Worm (Caenorhabditis elegans): ENCODE measurements around the gene ecps-1.
A peak's percentile ranks its signal among the peaks of the same experiment; 100 is the strongest.
"Not testable (repeated sequence)": the region's sequence is repeated elsewhere in the genome, so short reads cannot be mapped to it uniquely, and the experiment has no call there.

The ecps-1 gene

DNA sequence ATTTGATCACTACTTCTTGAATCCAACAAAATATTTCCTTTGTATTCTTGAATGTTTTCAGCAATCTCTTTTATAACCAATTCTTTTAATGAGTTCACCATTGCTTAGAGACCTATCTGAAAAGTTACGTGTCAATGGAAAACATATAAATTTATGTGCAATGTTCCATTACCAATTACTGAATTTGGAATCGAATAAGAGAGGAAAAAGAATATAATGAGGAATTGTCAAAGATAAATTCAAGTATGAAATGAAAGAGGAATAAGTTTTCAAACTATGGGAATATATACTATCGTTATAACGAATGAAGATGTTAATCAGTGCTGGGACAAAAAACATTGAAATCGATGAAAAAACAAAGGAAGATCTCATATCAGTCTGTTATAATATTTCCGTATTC, 9.3 kb downstream of the ecps-1 start, which contains the start of gene H04D03.4:
Gene H04D03.4, minus strand, starts transcription at position 101 of the 400 bp plus-strand sequence.
- no peak for TF ChIP-seq nhr-28 (tag; optimal IDR thresholded peaks at IDR 0.05)
- TF ChIP-seq mab-5 (tag; optimal IDR thresholded peaks at IDR 0.05), result no peak
- TF ChIP-seq ceh-43 (GFP tag; optimal IDR thresholded peaks at IDR 0.05), result no peak
- no peak for TF ChIP-seq nhr-76 (tag; optimal IDR thresholded peaks at IDR 0.05)
- TF ChIP-seq elt-3 (tag; optimal IDR thresholded peaks at IDR 0.05), result no peak
- no peak for TF ChIP-seq pha-4 (tag; optimal IDR thresholded peaks at IDR 0.05)
- TF ChIP-seq blmp-1 (tag; optimal IDR thresholded peaks at IDR 0.05), result no peak
- TF ChIP-seq nhr-12 (tag; optimal IDR thresholded peaks at IDR 0.05), result no peak
- no peak for TF ChIP-seq sptf-1 (tag; optimal IDR thresholded peaks at IDR 0.05)
- no peak for TF ChIP-seq flh-1 (GFP tag; optimal IDR thresholded peaks at IDR 0.05)
- TF ChIP-seq snpc-4 (tag; optimal IDR thresholded peaks at IDR 0.05), result no peak
- no peak for TF ChIP-seq ham-2 (GFP tag; optimal IDR thresholded peaks at IDR 0.05)
- no peak for TF ChIP-seq mep-1 (tag; optimal IDR thresholded peaks at IDR 0.05)
- TF ChIP-seq ceh-83 (GFP tag; optimal IDR thresholded peaks at IDR 0.05), result no peak
- TF ChIP-seq elt-1 (tag; optimal IDR thresholded peaks at IDR 0.05; ENCODE audit: borderline replicate concordance, insufficient read depth), result no peak
- TF ChIP-seq nhr-2 (tag; optimal IDR thresholded peaks at IDR 0.05), result no peak
- TF ChIP-seq lin-13 (tag; optimal IDR thresholded peaks at IDR 0.05), result no peak
- TF ChIP-seq ceh-39 (tag; optimal IDR thresholded peaks at IDR 0.05), result no peak
- TF ChIP-seq lsy-2 (tag; optimal IDR thresholded peaks at IDR 0.05), result no peak

- TF ChIP-seq unc-120 (tag; optimal IDR thresholded peaks at IDR 0.05; ENCODE audit: poor library complexity, severe bottlenecking), result no peak
- no peak for TF ChIP-seq ces-1 (GFP tag; optimal IDR thresholded peaks at IDR 0.05)
- TF ChIP-seq unc-62 (GFP tag; optimal IDR thresholded peaks at IDR 0.05), result no peak
- no peak for TF ChIP-seq lsy-2 (tag; optimal IDR thresholded peaks at IDR 0.05)
- no peak for TF ChIP-seq mab-5 (tag; optimal IDR thresholded peaks at IDR 0.05)
- no peak for TF ChIP-seq ham-2 (GFP tag; optimal IDR thresholded peaks at IDR 0.05)
- TF ChIP-seq ceh-43 (GFP tag; optimal IDR thresholded peaks at IDR 0.05), result no peak
- no peak for TF ChIP-seq lin-13 (tag; optimal IDR thresholded peaks at IDR 0.05)
- no peak for TF ChIP-seq bed-3 (GFP tag; optimal IDR thresholded peaks at IDR 0.05)
- no peak for TF ChIP-seq nhr-237 (tag; optimal IDR thresholded peaks at IDR 0.05)
- no peak for TF ChIP-seq drap-1 (GFP tag; optimal IDR thresholded peaks at IDR 0.05)
These were observed 13.6 kb downstream of the ecps-1 start, which contains the start of gene H04D03.7 for ce11 chrIII:10446730-10447129. Gene H04D03.7 (minus strand): TSS chrIII:10446830.

ce11 chrIII:10442355-10443140, 17.8 kb downstream of the ecps-1 start, which contains the start of the genes H04D03.2 and ecps-2:
Gene H04D03.2 (minus strand): TSS chrIII:10442405.
Gene ecps-2 (plus strand): TSS chrIII:10443090.
- TF ChIP-seq ztf-11 (tag; optimal IDR thresholded peaks at IDR 0.05) (no peak), drap-1 (GFP tag; optimal IDR thresholded peaks at IDR 0.05) (no peak), nhr-12 (tag; optimal IDR thresholded peaks at IDR 0.05) (no peak)

DNA sequence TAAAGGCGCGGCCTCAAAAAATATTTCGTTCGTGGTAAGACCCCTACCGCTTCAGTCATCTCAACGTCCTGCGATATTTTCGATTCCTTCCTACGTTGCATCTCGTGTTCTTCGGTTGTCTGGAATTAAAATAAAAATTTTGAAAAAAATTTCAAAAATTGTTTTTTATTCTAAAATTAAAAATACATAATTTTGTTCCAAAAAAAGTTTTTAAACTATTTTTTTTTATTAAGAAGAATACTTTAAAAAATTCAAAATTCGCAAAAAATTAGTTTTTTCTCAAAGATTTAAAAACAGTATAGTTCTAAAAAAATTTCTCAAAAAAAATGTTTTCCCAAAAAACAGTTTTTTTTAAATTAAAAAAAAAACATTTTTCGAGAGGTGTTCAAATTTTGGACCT, 21.6 kb downstream of the ecps-1 start, which contains the start of gene H04D03.6:
Gene H04D03.6, minus strand, starts transcription at position 101 of the 400 bp plus-strand sequence.
- not testable (repeated sequence) for TF ChIP-seq ham-2 (GFP tag; optimal IDR thresholded peaks at IDR 0.05); sptf-1 (tag; optimal IDR thresholded peaks at IDR 0.05); elt-1 (tag; optimal IDR thresholded peaks at IDR 0.05; ENCODE audit: borderline replicate concordance, insufficient read depth)

DNA sequence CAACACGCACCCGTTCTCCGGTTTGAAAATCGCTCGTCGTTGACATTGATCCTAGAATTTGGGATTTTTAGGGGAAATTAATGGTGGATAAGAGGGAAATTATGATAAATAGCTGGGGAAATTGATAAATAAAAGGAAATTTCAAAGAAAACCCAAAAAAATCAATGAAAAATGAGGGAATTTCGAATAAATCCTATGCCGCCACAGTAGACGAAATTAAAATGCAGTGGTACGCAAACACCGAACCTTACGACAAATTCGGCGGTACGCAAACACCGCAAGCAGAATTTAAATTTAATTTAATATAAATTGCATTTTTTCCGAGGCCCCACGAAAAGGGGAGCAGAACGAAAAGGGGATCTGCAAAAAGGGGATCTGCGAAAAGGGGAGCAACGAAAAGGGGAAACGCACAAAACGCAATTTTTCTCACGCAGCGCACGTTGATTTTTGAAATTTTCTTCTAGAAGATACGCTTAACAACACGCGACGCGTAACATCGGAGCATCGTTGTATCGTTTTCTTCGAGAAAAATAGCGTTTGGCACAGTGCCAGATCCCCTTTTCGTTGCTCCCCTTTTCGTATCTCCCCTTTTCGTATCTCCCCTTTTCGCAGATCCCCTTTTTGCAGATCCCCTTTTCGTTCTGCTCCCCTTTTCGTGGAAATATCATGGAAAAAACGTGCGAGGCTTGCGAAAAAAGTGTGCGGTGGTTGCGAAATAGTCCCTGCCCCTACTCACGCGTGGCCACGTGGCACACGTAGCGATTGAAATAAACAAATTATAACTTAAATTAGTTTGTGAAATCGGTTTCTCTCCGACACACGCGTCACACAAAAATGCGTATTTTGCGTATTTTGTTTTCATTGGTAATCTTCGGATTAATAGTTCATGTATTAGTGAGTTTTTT, 24.2 kb downstream of the ecps-1 start, which contains the start of the genes smrd-1 and enu-3.1:
Gene smrd-1, minus strand, starts transcription at position 51 of the 905 bp plus-strand sequence.
Gene enu-3.1, plus strand, starts transcription at position 339 of the 905 bp plus-strand sequence.
- TF ChIP-seq sptf-1 (tag; optimal IDR thresholded peaks at IDR 0.05), result peak; percentile 42
- peak; percentile 17 for TF ChIP-seq mep-1 (tag; optimal IDR thresholded peaks at IDR 0.05)
- TF ChIP-seq ces-1 (GFP tag; optimal IDR thresholded peaks at IDR 0.05), result peak; percentile 99
- peak; percentile 30 for TF ChIP-seq lsy-2 (tag; optimal IDR thresholded peaks at IDR 0.05)
